Fruit fly (Drosophila melanogaster) whole organism, pupa: ENCODE measurements around the gene TSG101.

Source experiments
- CG13204 ChIP-seq: fragments of 200-800 bp; sonication (Bioruptor generic); optimal IDR thresholded peaks from 2 replicates; lab custom pipeline; 2018; ENCODE audit warnings: missing biosample characterization, mild to moderate bottlenecking, missing genetic modification characterization, moderate library complexity
- CG15710 ChIP-seq: fragments of 200-800 bp; sonication (Bioruptor generic); optimal IDR thresholded peaks from 2 replicates; lab custom pipeline; 2018; ENCODE audit warnings: missing biosample characterization, mild to moderate bottlenecking, missing genetic modification characterization, moderate library complexity
- CG17806 ChIP-seq: fragments of 200-800 bp; sonication (Bioruptor generic); optimal IDR thresholded peaks from 2 replicates; lab custom pipeline; 2018; ENCODE audit warnings: missing biosample characterization, mild to moderate bottlenecking, missing genetic modification characterization, moderate library complexity
- CG34367 ChIP-seq: fragments of 200-800 bp; sonication (Bioruptor generic); optimal IDR thresholded peaks from 2 replicates; lab custom pipeline; 2018; ENCODE audit warnings: missing biosample characterization, mild to moderate bottlenecking, missing genetic modification characterization
- CG8301 ChIP-seq: fragments of 200-800 bp; sonication (Bioruptor generic); optimal IDR thresholded peaks from 2 replicates; lab custom pipeline; 2018; ENCODE audit warnings: missing biosample characterization, mild to moderate bottlenecking, missing genetic modification characterization
- EcR ChIP-seq: fragments of 200-800 bp; sonication (Bioruptor generic); optimal IDR thresholded peaks from 3 replicates; lab custom pipeline; 2019; ENCODE audit warnings: missing biosample characterization, missing genetic modification characterization, mild to moderate bottlenecking, moderate library complexity, missing genetic modification reagents
- fd96Ca ChIP-seq: fragments of 200-800 bp; sonication (Bioruptor generic); IDR thresholded peaks from 3 replicates; pipeline ENCODE4 v1.3.6; 2022; ENCODE audit warnings: missing biosample characterization, missing genetic modification characterization

DNA sequence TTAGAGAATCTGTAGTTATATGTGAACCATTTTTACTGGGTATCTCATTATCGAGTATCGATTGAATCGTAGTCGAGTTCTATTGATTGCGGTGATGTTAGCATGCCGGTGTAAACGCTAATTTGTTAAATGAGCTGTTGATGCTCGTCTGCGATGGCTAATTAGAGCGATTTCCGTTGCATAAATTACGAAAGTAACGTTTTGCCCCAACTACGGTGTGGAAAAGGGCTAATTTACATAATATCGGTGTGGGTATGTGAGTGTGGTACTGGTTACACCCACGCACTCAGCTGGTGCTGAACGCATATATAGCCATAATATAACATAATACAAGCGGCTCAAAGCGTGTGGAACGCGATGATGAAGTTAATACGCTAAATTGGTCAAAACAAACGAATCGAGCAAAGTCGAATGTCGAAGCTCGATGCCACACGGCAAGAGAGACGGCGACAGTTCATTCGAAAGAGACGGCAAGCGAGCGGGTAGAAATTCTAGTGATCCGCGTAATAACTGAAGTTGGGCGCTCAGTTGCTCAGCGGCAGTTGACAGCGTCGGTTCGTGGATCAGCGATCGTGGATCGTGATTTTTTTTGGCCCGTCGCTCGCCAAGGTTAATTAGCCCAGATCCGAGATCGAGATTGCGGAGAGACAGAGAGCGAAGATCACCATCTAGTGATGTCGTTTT lies 34.8 kb downstream of the TSG101 start, which contains the start of gene CG32170:
- TF ChIP-seq CG13204 (GFP tag; lab: Kevin White, UChicago) (peak; percentile 29), CG8301 (tag; lab: Kevin White, UChicago) (no peak), CG17806 (tag; lab: Kevin White, UChicago) (no peak), EcR (GFP tag; lab: Kevin White, UChicago) (no peak), CG34367 (tag; lab: Kevin White, UChicago) (no peak), CG15710 (tag; lab: Kevin White, UChicago) (no peak), fd96Ca (GFP tag; lab: Robert Waterston, UW) (no peak)
